2 fruit fly cellular contexts compared by ENCODE assay signal in genomic region chr2L:496436-496835, dm6.
TF ChIP-seq lines count a peak whose summit lies in the region.

No protein-coding gene starts in this region.

- no peak for TF ChIP-seq CTCF in whole organism, embryonic (GFP tag; optimal IDR thresholded peaks at IDR 0.05; lab: Kevin White, UChicago)

TF ChIP-seq in whole organism, adult, 20 proteins besides CTCF, POLR2A, EP300 and RAD21:
- TF ChIP-seq CG1620 (GFP tag; optimal IDR thresholded peaks at IDR 0.05; lab: Kevin White, UChicago) (no peak), ovo (GFP tag; optimal IDR thresholded peaks at IDR 0.05; lab: Kevin White, UChicago) (no peak), tj (GFP tag; optimal IDR thresholded peaks at IDR 0.05; lab: Kevin White, UChicago) (peak; percentile 60)
TF ChIP-seq in whole organism, adult: peak in this region for 1.

TF ChIP-seq in whole organism, embryonic, 481 proteins besides CTCF, POLR2A, EP300 and RAD21:
- peak; percentile 61 for TF ChIP-seq sd (tag; optimal IDR thresholded peaks at IDR 0.05; lab: Kevin White, UChicago)
- TF ChIP-seq CG15479 (GFP tag; optimal IDR thresholded peaks at IDR 0.05; lab: Kevin White, UChicago): peak; percentile 16
- TF ChIP-seq CG4820 (GFP tag; optimal IDR thresholded peaks at IDR 0.05; lab: Kevin White, UChicago): no peak
- TF ChIP-seq exex (tag; optimal IDR thresholded peaks at IDR 0.05; lab: Kevin White, UChicago): peak; percentile 92
- TF ChIP-seq CG18599 (GFP tag; optimal IDR thresholded peaks at IDR 0.05; lab: Kevin White, UChicago): peak; percentile 66
- TF ChIP-seq CG34376 (GFP tag; optimal IDR thresholded peaks at IDR 0.05; lab: Kevin White, UChicago): no peak
- TF ChIP-seq Ssrp (tag; optimal IDR thresholded peaks at IDR 0.05; lab: Kevin White, UChicago): no peak
- TF ChIP-seq stwl (tag; optimal IDR thresholded peaks at IDR 0.05; lab: Kevin White, UChicago): peak; percentile 50
- peak; percentile 29 for TF ChIP-seq sens (GFP tag; lab: Kevin White, UChicago)
- no peak for TF ChIP-seq pb (GFP tag; optimal IDR thresholded peaks at IDR 0.05; lab: Kevin White, UChicago)
- peak; percentile 72 for TF ChIP-seq mirr (GFP tag; optimal IDR thresholded peaks at IDR 0.05; lab: Kevin White, UChicago)
- TF ChIP-seq Chrac-16 (GFP tag; optimal IDR thresholded peaks at IDR 0.05; lab: Kevin White, UChicago): no peak
- peak; percentile 51; the same call in 1 of the 3 replicates for TF ChIP-seq vnd (GFP tag; IDR thresholded peaks at IDR 0.05; lab: Robert Waterston, UW; ENCODE audit: partially characterized antibody)
- peak in 1 of 2 experiments; percentile 64 for TF ChIP-seq eve (GFP tag; optimal IDR thresholded peaks at IDR 0.05; lab: Kevin White, UChicago)
- TF ChIP-seq CG8281 (tag; optimal IDR thresholded peaks at IDR 0.05; lab: Kevin White, UChicago): no peak
- TF ChIP-seq CG3838 (GFP tag; optimal IDR thresholded peaks at IDR 0.05; lab: Kevin White, UChicago): no peak
- peak; percentile 97 for TF ChIP-seq grn (GFP tag; optimal IDR thresholded peaks at IDR 0.05; lab: Kevin White, UChicago)
- TF ChIP-seq crol (GFP tag; IDR thresholded peaks at IDR 0.05; lab: Robert Waterston, UW): peak; percentile 52; the same call in 1 of the 2 replicates
- no peak for TF ChIP-seq chm (GFP tag; IDR thresholded peaks at IDR 0.05; lab: Robert Waterston, UW)
TF ChIP-seq in whole organism, embryonic: peak in this region for 11.
